Fruit fly (Drosophila melanogaster): ENCODE data around the gene chb.

DNA sequence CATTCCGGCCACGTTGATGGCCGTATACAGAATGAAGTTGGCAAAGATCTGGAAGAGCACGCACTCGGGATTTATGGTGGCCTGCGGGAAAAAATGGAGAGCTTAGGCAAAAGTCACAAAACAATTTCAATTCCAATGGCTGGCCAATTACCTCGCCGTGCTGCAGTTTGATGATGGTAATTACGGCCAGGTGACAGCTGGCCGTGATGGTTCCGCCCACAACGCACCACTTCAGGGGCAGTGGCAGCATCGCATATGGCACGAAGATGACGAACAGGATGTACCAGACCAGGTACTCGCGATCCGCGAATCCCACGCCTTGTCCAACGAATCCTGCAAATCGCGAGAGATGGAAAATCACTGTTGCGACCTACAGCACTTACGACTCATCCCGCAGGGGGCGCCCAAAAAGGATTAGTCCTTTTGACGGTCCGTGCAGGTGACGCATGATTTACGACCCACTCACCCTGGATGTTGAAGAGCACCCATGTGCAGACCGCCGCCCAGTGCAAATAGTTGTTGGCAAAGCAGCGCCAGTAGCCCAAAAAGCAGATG is 26.7 kb upstream of the chb start:
- TF ChIP-seq usp (GFP tag; optimal IDR thresholded peaks at IDR 0.05), result no peak
- no peak for TF ChIP-seq psq (optimal IDR thresholded peaks at IDR 0.05)
- TF ChIP-seq Dll (optimal IDR thresholded peaks at IDR 0.05), result no peak
- no peak for TF ChIP-seq pan (optimal IDR thresholded peaks at IDR 0.05)

All from whole organism.